Fruit fly (Drosophila melanogaster) whole organism, embryonic: Measurements from ENCODE around the gene CG13008.

ENCODE experiments used
- Asciz ChIP-seq: fragments of 200-800 bp; sonication (Bioruptor generic); optimal IDR thresholded peaks from 2 replicates; lab custom pipeline; 2017; ENCODE audit warnings: missing biosample characterization, mild to moderate bottlenecking, missing genetic modification characterization, missing genetic modification reagents
- Blimp-1 ChIP-seq: fragments of 200-800 bp; sonication (Bioruptor generic); optimal IDR thresholded peaks from 3 replicates; lab custom pipeline; 2018; ENCODE audit warnings: missing biosample characterization, missing genetic modification characterization, mild to moderate bottlenecking, moderate library complexity, missing genetic modification reagents
- CG13123 ChIP-seq: fragments of 200-800 bp; sonication (Bioruptor generic); optimal IDR thresholded peaks from 2 replicates; lab custom pipeline; 2016; ENCODE audit warnings: missing biosample characterization, missing genetic modification characterization
- CG13624 ChIP-seq: fragments of 200-800 bp; sonication (Bioruptor generic); optimal IDR thresholded peaks from 2 replicates; lab custom pipeline; 2016; ENCODE audit warnings: missing biosample characterization, missing genetic modification characterization
- CG14710 ChIP-seq: fragments of 200-800 bp; sonication (Bioruptor generic); optimal IDR thresholded peaks from 3 replicates; lab custom pipeline; 2019; ENCODE audit warnings: missing biosample characterization, mild to moderate bottlenecking, missing genetic modification characterization, moderate library complexity
- CG15011 ChIP-seq: fragments of 200-800 bp; sonication (Bioruptor generic); optimal IDR thresholded peaks from 3 replicates; lab custom pipeline; 2018; ENCODE audit warnings: missing biosample characterization, mild to moderate bottlenecking, missing genetic modification characterization
- CG15696 ChIP-seq: fragments of 200-800 bp; sonication (Bioruptor generic); optimal IDR thresholded peaks from 2 replicates; lab custom pipeline; 2019; ENCODE audit warnings: missing biosample characterization, mild to moderate bottlenecking, missing genetic modification characterization, moderate library complexity
- CG16863 ChIP-seq: fragments of 200-800 bp; sonication (Bioruptor generic); optimal IDR thresholded peaks from 3 replicates; lab custom pipeline; 2016; ENCODE audit warnings: missing biosample characterization, missing genetic modification characterization
- CG1832 ChIP-seq: fragments of 200-800 bp; sonication (Bioruptor generic); optimal IDR thresholded peaks from 2 replicates; lab custom pipeline; 2017; ENCODE audit warnings: missing biosample characterization, mild to moderate bottlenecking, missing genetic modification characterization, inconsistent platforms
- CG2202 ChIP-seq: fragments of 200-800 bp; sonication (Bioruptor generic); optimal IDR thresholded peaks from 2 replicates; lab custom pipeline; 2018; ENCODE audit warnings: missing biosample characterization, mild to moderate bottlenecking, missing genetic modification characterization
- CG2712 ChIP-seq: fragments of 200-800 bp; optimal IDR thresholded peaks from 3 replicates; lab custom pipeline; 2019; ENCODE audit warnings: missing biosample characterization, mild to moderate bottlenecking, missing genetic modification characterization, moderate library complexity
- CG34422 ChIP-seq: fragments of 200-800 bp; sonication (Bioruptor generic); IDR thresholded peaks from 3 replicates; pipeline ENCODE4 v1.3.6; 2022; ENCODE audit warnings: missing biosample characterization, missing genetic modification characterization
- CG4328 ChIP-seq: fragments of 200-800 bp; sonication (Bioruptor generic); optimal IDR thresholded peaks from 3 replicates; lab custom pipeline; 2017; ENCODE audit warnings: missing biosample characterization, missing genetic modification reagents, missing genetic modification characterization
- CG4707 ChIP-seq: fragments of 200-800 bp; sonication (Bioruptor generic); optimal IDR thresholded peaks from 2 replicates; lab custom pipeline; 2018; ENCODE audit warnings: missing biosample characterization, mild to moderate bottlenecking, missing genetic modification characterization, moderate library complexity
- CG7357 ChIP-seq: fragments of 200-800 bp; sonication (Bioruptor generic); IDR thresholded peaks from 3 replicates; pipeline ENCODE4 v1.3.6; 2022; ENCODE audit warnings: missing biosample characterization, missing genetic modification characterization
- CG7372 ChIP-seq: fragments of 200-800 bp; sonication (Bioruptor generic); IDR thresholded peaks from 2 replicates; pipeline ENCODE4 v1.3.6; 2022; ENCODE audit warnings: missing biosample characterization, missing genetic modification characterization
- Chrac-16 ChIP-seq: fragments of 200-800 bp; sonication (Bioruptor generic); optimal IDR thresholded peaks from 3 replicates; lab custom pipeline; 2016; ENCODE audit warnings: missing biosample characterization, missing genetic modification characterization
- Dbx ChIP-seq: fragments of 200-800 bp; sonication (Bioruptor generic); IDR thresholded peaks from 3 replicates; pipeline ENCODE4 v1.3.6; 2022; ENCODE audit warnings: missing biosample characterization, missing genetic modification characterization
- Dek ChIP-seq: fragments of 200-800 bp; sonication (Bioruptor generic); optimal IDR thresholded peaks from 3 replicates; lab custom pipeline; 2019; ENCODE audit warnings: missing biosample characterization, mild to moderate bottlenecking, missing genetic modification characterization, moderate library complexity
- Fer3 ChIP-seq: fragments of 200-800 bp; sonication (Bioruptor generic); optimal IDR thresholded peaks from 2 replicates; lab custom pipeline; 2018; ENCODE audit warnings: missing biosample characterization, mild to moderate bottlenecking, missing genetic modification characterization, moderate library complexity
- H15 ChIP-seq: fragments of 200-800 bp; sonication (Bioruptor generic); IDR thresholded peaks from 3 replicates; pipeline ENCODE4 v1.3.6; 2022; ENCODE audit warnings: missing biosample characterization, missing genetic modification characterization
- Mad ChIP-seq: fragments of 200-800 bp; sonication (Bioruptor generic); optimal IDR thresholded peaks from 2 replicates; lab custom pipeline; 2016; ENCODE audit warnings: missing biosample characterization, missing genetic modification characterization
- Max ChIP-seq: fragments of 200-800 bp; sonication (Bioruptor generic); optimal IDR thresholded peaks from 2 replicates; lab custom pipeline; 2016; ENCODE audit warnings: missing biosample characterization, mild to moderate bottlenecking, missing genetic modification characterization
- Myb ChIP-seq: fragments of 200-800 bp; sonication (Bioruptor generic); optimal IDR thresholded peaks from 2 replicates; lab custom pipeline; 2016; ENCODE audit warnings: missing biosample characterization, missing genetic modification characterization
- Nf-YC ChIP-seq: fragments of 200-800 bp; optimal IDR thresholded peaks from 3 replicates; lab custom pipeline; 2019; ENCODE audit warnings: missing biosample characterization, mild to moderate bottlenecking, missing genetic modification characterization, moderate library complexity
- Six4 ChIP-seq: fragments of 200-800 bp; sonication (Bioruptor generic); optimal IDR thresholded peaks from 2 replicates; lab custom pipeline; 2016; ENCODE audit warnings: missing biosample characterization, missing genetic modification characterization
- Vsx1 ChIP-seq: fragments of 200-800 bp; sonication (Bioruptor generic); optimal IDR thresholded peaks from 2 replicates; lab custom pipeline; 2017; ENCODE audit warnings: missing biosample characterization, mild to moderate bottlenecking, missing genetic modification characterization, missing genetic modification reagents
- YL-1 ChIP-seq: fragments of 200-800 bp; sonication (Bioruptor generic); optimal IDR thresholded peaks from 3 replicates; lab custom pipeline; 2017; ENCODE audit warnings: missing biosample characterization, mild to moderate bottlenecking, missing genetic modification characterization
- ara ChIP-seq: fragments of 200-800 bp; sonication (Bioruptor generic); IDR thresholded peaks from 2 replicates; pipeline ENCODE4 v1.3.6; 2022; ENCODE audit warnings: missing biosample characterization, missing genetic modification characterization
- ash1 ChIP-seq: fragments of 200-800 bp; sonication (Bioruptor generic); optimal IDR thresholded peaks from 2 replicates; lab custom pipeline; 2018; ENCODE audit warnings: missing biosample characterization, mild to moderate bottlenecking, missing genetic modification characterization
- az2 ChIP-seq: fragments of 200-800 bp; sonication (Bioruptor generic); optimal IDR thresholded peaks from 3 replicates; lab custom pipeline; 2016; ENCODE audit warnings: missing biosample characterization, missing genetic modification characterization
- bab2 ChIP-seq: fragments of 200-800 bp; sonication (Bioruptor generic); optimal IDR thresholded peaks from 2 replicates; lab custom pipeline; 2016; ENCODE audit warnings: missing biosample characterization, missing genetic modification characterization
- bbx ChIP-seq: fragments of 200-800 bp; sonication (Bioruptor generic); IDR thresholded peaks from 2 replicates; pipeline ENCODE4 v1.3.6; 2022; ENCODE audit warnings: missing biosample characterization, missing genetic modification characterization; ENCODE audit not compliant: partially characterized antibody
- cad ChIP-seq: fragments of >200 bp; optimal IDR thresholded peaks from 2 replicates; lab custom pipeline; 2017; ENCODE audit warnings: missing biosample characterization, missing genetic modification characterization
- cg ChIP-seq: fragments of 200-800 bp; sonication (Bioruptor generic); optimal IDR thresholded peaks from 3 replicates; lab custom pipeline; 2019; ENCODE audit warnings: missing biosample characterization, mild to moderate bottlenecking, missing genetic modification characterization, moderate library complexity
- disco-r ChIP-seq: fragments of 200-800 bp; sonication (Bioruptor generic); optimal IDR thresholded peaks from 2 replicates; lab custom pipeline; 2016; ENCODE audit warnings: missing biosample characterization, missing genetic modification characterization
- esg ChIP-seq: fragments of 200-800 bp; sonication (Bioruptor generic); conservative IDR thresholded peaks from 2 replicates; pipeline ENCODE4 v1.3.6; 2022; ENCODE audit warnings: missing biosample characterization, missing genetic modification characterization
- eve ChIP-seq, 2 experiments: fragments of >200 bp; optimal IDR thresholded peaks; 2 replicates each; lab custom pipeline; 2017; ENCODE audit warnings: missing biosample characterization in 2 of 2, missing genetic modification characterization in 2 of 2
- fd3F ChIP-seq: fragments of 200-800 bp; sonication (Bioruptor generic); optimal IDR thresholded peaks from 2 replicates; lab custom pipeline; 2018; ENCODE audit warnings: missing biosample characterization, mild to moderate bottlenecking, missing genetic modification characterization, moderate library complexity
- gcm2 ChIP-seq: fragments of 200-800 bp; sonication (Bioruptor generic); optimal IDR thresholded peaks from 2 replicates; lab custom pipeline; 2016; ENCODE audit warnings: missing biosample characterization, missing genetic modification characterization
- hbn ChIP-seq: fragments of 200-800 bp; sonication (Bioruptor generic); IDR thresholded peaks from 2 replicates; pipeline ENCODE4 v1.3.6; 2022; ENCODE audit warnings: missing biosample characterization, missing genetic modification characterization; ENCODE audit not compliant: partially characterized antibody
- ind ChIP-seq: fragments of 200-800 bp; sonication (Bioruptor generic); optimal IDR thresholded peaks from 3 replicates; lab custom pipeline; 2016; ENCODE audit warnings: missing biosample characterization, missing genetic modification characterization
- mld ChIP-seq: fragments of 200-800 bp; sonication (Bioruptor generic); IDR thresholded peaks from 3 replicates; pipeline ENCODE4 v1.3.6; 2022; ENCODE audit warnings: missing biosample characterization, missing genetic modification characterization; ENCODE audit not compliant: partially characterized antibody
- psq ChIP-seq: fragments of 200-800 bp; sonication (Bioruptor generic); optimal IDR thresholded peaks from 2 replicates; lab custom pipeline; 2017; ENCODE audit warnings: missing biosample characterization, missing genetic modification characterization
- ranshi ChIP-seq: fragments of 200-800 bp; sonication (Bioruptor generic); IDR thresholded peaks from 2 replicates; pipeline ENCODE4 v1.3.6; 2022; ENCODE audit warnings: missing biosample characterization, missing genetic modification characterization
- rib ChIP-seq: fragments of 200-800 bp; sonication (Bioruptor generic); IDR thresholded peaks from 2 replicates; pipeline ENCODE4 v1.3.6; 2022; ENCODE audit warnings: missing biosample characterization, missing genetic modification characterization
- schlank ChIP-seq: fragments of 200-800 bp; sonication (Bioruptor generic); optimal IDR thresholded peaks from 2 replicates; lab custom pipeline; 2018; ENCODE audit warnings: missing biosample characterization, mild to moderate bottlenecking, missing genetic modification characterization
- sima ChIP-seq: fragments of 200-800 bp; sonication (Bioruptor generic); optimal IDR thresholded peaks from 2 replicates; lab custom pipeline; 2016; ENCODE audit warnings: missing biosample characterization, missing genetic modification characterization
- ssp ChIP-seq: fragments of 200-800 bp; sonication (Bioruptor generic); IDR thresholded peaks from 2 replicates; pipeline ENCODE4 v1.3.6; 2022; ENCODE audit warnings: missing biosample characterization, missing genetic modification characterization
- trem ChIP-seq: fragments of 200-800 bp; optimal IDR thresholded peaks from 3 replicates; lab custom pipeline; 2019; ENCODE audit warnings: missing biosample characterization, mild to moderate bottlenecking, missing genetic modification characterization, moderate library complexity
- twi ChIP-seq: fragments of 200-800 bp; optimal IDR thresholded peaks from 2 replicates; lab custom pipeline; 2019; ENCODE audit warnings: missing biosample characterization, mild to moderate bottlenecking, missing genetic modification characterization, moderate library complexity

CG13008 gene

DNA sequence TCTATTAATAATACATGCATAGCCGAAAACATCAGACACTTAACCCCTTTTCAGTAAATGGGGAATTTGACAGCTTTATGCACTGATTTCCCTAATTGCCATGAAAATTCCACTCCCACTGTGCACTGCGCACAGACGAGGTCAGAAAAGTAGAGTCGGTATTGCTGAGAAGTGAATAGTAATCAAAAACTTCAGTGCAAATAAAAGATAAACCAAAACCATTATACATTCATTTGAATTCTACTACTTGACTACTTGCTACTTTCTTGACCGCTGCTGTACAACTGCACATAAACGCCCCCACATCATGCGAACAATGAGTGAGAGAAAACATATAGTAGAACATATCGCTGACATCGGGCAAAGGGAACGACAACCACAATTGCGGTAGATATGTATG is 19.7 kb upstream of the CG13008 start (continued):
- no peak for TF ChIP-seq hbn
- TF ChIP-seq fd3F (GFP tag; lab: Kevin White, UChicago) = peak; percentile 37
- peak; percentile 74; the same call in 1 of the 2 replicates for TF ChIP-seq CG7372 (GFP tag; lab: Robert Waterston, UW)
- TF ChIP-seq sima (GFP tag; lab: Kevin White, UChicago) = peak; percentile 48
- TF ChIP-seq Mad (GFP tag; lab: Kevin White, UChicago) = peak; percentile 78
- peak; percentile 90 for TF ChIP-seq CG2712 (tag; lab: Kevin White, UChicago)
- TF ChIP-seq mld (GFP tag; lab: Robert Waterston, UW) = no peak
- TF ChIP-seq CG34422 (GFP tag; lab: Robert Waterston, UW) = peak; percentile 83; the same call in 2 of the 3 replicates
- TF ChIP-seq Asciz = peak; percentile 82
- peak; percentile 64 for TF ChIP-seq Myb (GFP tag; lab: Kevin White, UChicago)
- no peak for TF ChIP-seq Dbx
- peak; percentile 78 for TF ChIP-seq CG2202 (tag; lab: Kevin White, UChicago)
- TF ChIP-seq CG4328 (GFP tag; lab: Kevin White, UChicago) = peak; percentile 15
- peak; percentile 37 for TF ChIP-seq schlank
- TF ChIP-seq CG16863 (GFP tag; lab: Kevin White, UChicago) = peak; percentile 88
- TF ChIP-seq twi = peak; percentile 68
- TF ChIP-seq trem (tag; lab: Kevin White, UChicago) = peak; percentile 77
- peak; percentile 93 for TF ChIP-seq ara (GFP tag; lab: Robert Waterston, UW)
- no peak for TF ChIP-seq cad (GFP tag; lab: Kevin White, UChicago)
- peak; percentile 86 for TF ChIP-seq Chrac-16 (GFP tag; lab: Kevin White, UChicago)
- peak; percentile 61 for TF ChIP-seq psq (GFP tag; lab: Kevin White, UChicago)
- TF ChIP-seq ssp (GFP tag; lab: Robert Waterston, UW) = peak; percentile 76
- TF ChIP-seq disco-r (GFP tag; lab: Kevin White, UChicago) = peak; percentile 80
- TF ChIP-seq CG13624 = peak; percentile 63
- TF ChIP-seq esg (GFP tag; lab: Robert Waterston, UW) = peak; percentile 86
- TF ChIP-seq CG13123 (GFP tag; lab: Kevin White, UChicago) = peak; percentile 80
- TF ChIP-seq rib (GFP tag; lab: Robert Waterston, UW) = peak; percentile 40; the same call in 1 of the 2 replicates
- TF ChIP-seq Blimp-1 = peak; percentile 82
- peak; percentile 1 for TF ChIP-seq YL-1
- peak; percentile 55 for TF ChIP-seq CG15011 (GFP tag; lab: Kevin White, UChicago)
- TF ChIP-seq H15 (GFP tag; lab: Robert Waterston, UW) = peak; percentile 83
- TF ChIP-seq ranshi (GFP tag; lab: Robert Waterston, UW) = peak; percentile 87
- TF ChIP-seq CG14710 (tag; lab: Kevin White, UChicago) = peak; percentile 83
- TF ChIP-seq Nf-YC = peak; percentile 1
- TF ChIP-seq bbx (GFP tag; lab: Robert Waterston, UW) = no peak
- TF ChIP-seq CG4707 (GFP tag; lab: Kevin White, UChicago) = peak; percentile 84
- TF ChIP-seq eve (GFP tag; optimal IDR thresholded peaks at IDR 0.05; lab: Kevin White, UChicago) = peak in 1 of 2 experiments; percentile 93
- TF ChIP-seq ind (GFP tag; lab: Kevin White, UChicago) = peak; percentile 84
- peak; percentile 60 for TF ChIP-seq Vsx1 (GFP tag; lab: Kevin White, UChicago)
- TF ChIP-seq ash1 (GFP tag; lab: Kevin White, UChicago) = peak; percentile 6
- no peak for TF ChIP-seq cg (GFP tag; lab: Kevin White, UChicago)
- peak; percentile 67 for TF ChIP-seq Dek (tag; lab: Kevin White, UChicago)
- peak; percentile 56 for TF ChIP-seq Max (GFP tag; lab: Kevin White, UChicago)
- TF ChIP-seq az2 (GFP tag; lab: Kevin White, UChicago) = peak; percentile 90
- no peak for TF ChIP-seq CG1832 (GFP tag; lab: Kevin White, UChicago)
- TF ChIP-seq Six4 (GFP tag; lab: Kevin White, UChicago) = peak; percentile 82
- peak; percentile 50 for TF ChIP-seq CG15696 (tag; lab: Kevin White, UChicago)
- peak; percentile 63 for TF ChIP-seq gcm2 (GFP tag; lab: Kevin White, UChicago)
- peak; percentile 76 for TF ChIP-seq CG7357
- TF ChIP-seq Fer3 (tag; lab: Kevin White, UChicago) = peak; percentile 69
- peak; percentile 89 for TF ChIP-seq bab2 (GFP tag; lab: Kevin White, UChicago)
